Fruit fly (Drosophila melanogaster): ENCODE measurements around the gene Wdr81.
A peak's percentile ranks its signal among the peaks of the same experiment; 100 is the strongest.

Gene Wdr81

dm6 chr2L:12004211-12004979, 16.4 kb downstream of the Wdr81 start (continued):
- peak; percentile 88 for TF ChIP-seq wek (GFP tag; optimal IDR thresholded peaks at IDR 0.05)
- TF ChIP-seq kah (GFP tag; optimal IDR thresholded peaks at IDR 0.05): peak; percentile 26
- TF ChIP-seq hbn (GFP tag; IDR thresholded peaks at IDR 0.05; ENCODE audit: partially characterized antibody): no peak
- peak; percentile 49 for TF ChIP-seq CG34376 (GFP tag; optimal IDR thresholded peaks at IDR 0.05)
- no peak for TF ChIP-seq sisA (GFP tag; IDR thresholded peaks at IDR 0.05)
- no peak for TF ChIP-seq CG14667 (GFP tag; IDR thresholded peaks at IDR 0.05)
- peak; percentile 66 for TF ChIP-seq gsb-n (tag; optimal IDR thresholded peaks at IDR 0.05)
- peak; percentile 24 for TF ChIP-seq CG10979 (tag; optimal IDR thresholded peaks at IDR 0.05)
- no peak for TF ChIP-seq CG15073 (GFP tag; optimal IDR thresholded peaks at IDR 0.05)
- peak; percentile 85 for TF ChIP-seq CG6813 (GFP tag; optimal IDR thresholded peaks at IDR 0.05)
- TF ChIP-seq CG17802 (tag; optimal IDR thresholded peaks at IDR 0.05): peak; percentile 43
- no peak for TF ChIP-seq CG11560 (tag; IDR thresholded peaks at IDR 0.05)
- peak; percentile 83 for TF ChIP-seq nau (GFP tag; optimal IDR thresholded peaks at IDR 0.05)
- peak; percentile 47 for TF ChIP-seq Bdp1 (GFP tag; optimal IDR thresholded peaks at IDR 0.05)
- TF ChIP-seq mld (GFP tag; IDR thresholded peaks at IDR 0.05; ENCODE audit: partially characterized antibody): no peak
- TF ChIP-seq vvl (GFP tag; IDR thresholded peaks at IDR 0.05): no peak
- peak; percentile 72 for TF ChIP-seq Sox100B (GFP tag; optimal IDR thresholded peaks at IDR 0.05)
- peak; percentile 33 to 50 for TF ChIP-seq dpn (GFP tag; optimal IDR thresholded peaks at IDR 0.05)
- TF ChIP-seq Bgb (GFP tag; IDR thresholded peaks at IDR 0.05; ENCODE audit: partially characterized antibody): no peak
- peak; percentile 63 for TF ChIP-seq CG16863 (GFP tag; optimal IDR thresholded peaks at IDR 0.05)
- TF ChIP-seq Nf-YC (tag; optimal IDR thresholded peaks at IDR 0.05): no peak
- TF ChIP-seq ci (GFP tag; IDR thresholded peaks at IDR 0.05): no peak
- TF ChIP-seq ara (GFP tag; IDR thresholded peaks at IDR 0.05): no peak
- peak; percentile 73 for TF ChIP-seq CG2678 (tag; optimal IDR thresholded peaks at IDR 0.05)
- TF ChIP-seq oc (tag; optimal IDR thresholded peaks at IDR 0.05): no peak
- peak; percentile 80 for TF ChIP-seq Fer1 (GFP tag; optimal IDR thresholded peaks at IDR 0.05)
- TF ChIP-seq slp2 (GFP tag; optimal IDR thresholded peaks at IDR 0.05): peak; percentile 7
- peak; percentile 31 for TF ChIP-seq Mad (GFP tag; optimal IDR thresholded peaks at IDR 0.05)
- TF ChIP-seq tgo (GFP tag; IDR thresholded peaks at IDR 0.05): no peak
- TF ChIP-seq NFAT (GFP tag; IDR thresholded peaks at IDR 0.05): no peak
- peak; percentile 50 for TF ChIP-seq dmrt99B (tag; optimal IDR thresholded peaks at IDR 0.05)
- peak; percentile 74 for TF ChIP-seq phol (tag; optimal IDR thresholded peaks at IDR 0.05)
- peak; percentile 88 for TF ChIP-seq kni (GFP tag; optimal IDR thresholded peaks at IDR 0.05)
- TF ChIP-seq sr (GFP tag; IDR thresholded peaks at IDR 0.05): no peak
- TF ChIP-seq CG15479 (GFP tag; optimal IDR thresholded peaks at IDR 0.05): no peak
- no peak for TF ChIP-seq CG6272 (GFP tag; IDR thresholded peaks at IDR 0.05)
- TF ChIP-seq ham (GFP tag; IDR thresholded peaks at IDR 0.05): no peak
- TF ChIP-seq odd (GFP tag; optimal IDR thresholded peaks at IDR 0.05): peak; percentile 89
- TF ChIP-seq Hmx (GFP tag; optimal IDR thresholded peaks at IDR 0.05): no peak
- no peak for TF ChIP-seq Drgx (GFP tag; IDR thresholded peaks at IDR 0.05)
- peak; percentile 56 for TF ChIP-seq HmgZ (tag; optimal IDR thresholded peaks at IDR 0.05)
- no peak for TF ChIP-seq ap (GFP tag; IDR thresholded peaks at IDR 0.05)
- no peak for TF ChIP-seq Awh (GFP tag; IDR thresholded peaks at IDR 0.05)
- TF ChIP-seq tin (GFP tag; optimal IDR thresholded peaks at IDR 0.05): peak; percentile 25
- TF ChIP-seq ems (GFP tag; optimal IDR thresholded peaks at IDR 0.05): peak; percentile 19
- no peak for TF ChIP-seq Ada2b (GFP tag; IDR thresholded peaks at IDR 0.05)
- no peak for TF ChIP-seq Poxn (GFP tag; IDR thresholded peaks at IDR 0.05)
- TF ChIP-seq CG17912 (GFP tag; optimal IDR thresholded peaks at IDR 0.05): peak; percentile 75
- TF ChIP-seq CG32767 (GFP tag; IDR thresholded peaks at IDR 0.05): no peak
- peak; percentile 34 for TF ChIP-seq Atf3 (GFP tag; optimal IDR thresholded peaks at IDR 0.05)
